Fruit fly (Drosophila melanogaster) whole organism, pupa: ENCODE data around the gene CG13108.
A peak's percentile ranks its signal among the peaks of the same experiment; 100 is the strongest.

Experiments used
- CG10348 ChIP-seq: fragments of 200-800 bp; sonication (Bioruptor generic); IDR thresholded peaks from 2 replicates; pipeline ENCODE4 v1.3.6; 2022; ENCODE audit warnings: missing biosample characterization, missing genetic modification characterization
- CG12605 ChIP-seq: fragments of 200-800 bp; sonication (Bioruptor generic); IDR thresholded peaks from 2 replicates; pipeline ENCODE4 v1.3.6; 2022; ENCODE audit warnings: missing biosample characterization, missing genetic modification characterization
- CG13204 ChIP-seq: fragments of 200-800 bp; sonication (Bioruptor generic); optimal IDR thresholded peaks from 2 replicates; lab custom pipeline; 2018; ENCODE audit warnings: missing biosample characterization, mild to moderate bottlenecking, missing genetic modification characterization, moderate library complexity
- CG14655 ChIP-seq: fragments of 200-800 bp; sonication (Bioruptor generic); optimal IDR thresholded peaks from 3 replicates; lab custom pipeline; 2017; ENCODE audit warnings: mild to moderate bottlenecking, missing biosample characterization, missing genetic modification reagents, missing genetic modification characterization
- CG15710 ChIP-seq: fragments of 200-800 bp; sonication (Bioruptor generic); optimal IDR thresholded peaks from 2 replicates; lab custom pipeline; 2018; ENCODE audit warnings: missing biosample characterization, mild to moderate bottlenecking, missing genetic modification characterization, moderate library complexity
- CG17806 ChIP-seq: fragments of 200-800 bp; sonication (Bioruptor generic); optimal IDR thresholded peaks from 2 replicates; lab custom pipeline; 2018; ENCODE audit warnings: missing biosample characterization, mild to moderate bottlenecking, missing genetic modification characterization, moderate library complexity
- CG32121 ChIP-seq: fragments of 200-800 bp; sonication (Bioruptor generic); IDR thresholded peaks from 2 replicates; pipeline ENCODE4 v1.3.6; 2022; ENCODE audit warnings: missing biosample characterization, missing genetic modification characterization
- CG34367 ChIP-seq: fragments of 200-800 bp; sonication (Bioruptor generic); optimal IDR thresholded peaks from 2 replicates; lab custom pipeline; 2018; ENCODE audit warnings: missing biosample characterization, mild to moderate bottlenecking, missing genetic modification characterization
- CG4496 ChIP-seq: fragments of 200-800 bp; sonication (Bioruptor generic); IDR thresholded peaks from 3 replicates; pipeline ENCODE4 v1.3.6; 2022; ENCODE audit warnings: missing biosample characterization, missing genetic modification characterization
- CG8159 ChIP-seq: fragments of 200-800 bp; sonication (Bioruptor generic); optimal IDR thresholded peaks from 3 replicates; lab custom pipeline; 2018; ENCODE audit warnings: missing biosample characterization, mild to moderate bottlenecking, missing genetic modification characterization, moderate library complexity
- CG8301 ChIP-seq: fragments of 200-800 bp; sonication (Bioruptor generic); optimal IDR thresholded peaks from 2 replicates; lab custom pipeline; 2018; ENCODE audit warnings: missing biosample characterization, mild to moderate bottlenecking, missing genetic modification characterization
- CG9948 ChIP-seq: fragments of 200-800 bp; sonication (Bioruptor generic); optimal IDR thresholded peaks from 2 replicates; lab custom pipeline; 2018; ENCODE audit warnings: missing biosample characterization, mild to moderate bottlenecking, missing genetic modification characterization, moderate library complexity
- D1 ChIP-seq: fragments of 200-800 bp; sonication (Bioruptor generic); optimal IDR thresholded peaks from 2 replicates; lab custom pipeline; 2018; ENCODE audit warnings: missing biosample characterization, mild to moderate bottlenecking, missing genetic modification characterization, moderate library complexity
- EcR ChIP-seq: fragments of 200-800 bp; sonication (Bioruptor generic); optimal IDR thresholded peaks from 3 replicates; lab custom pipeline; 2019; ENCODE audit warnings: missing biosample characterization, missing genetic modification characterization, mild to moderate bottlenecking, moderate library complexity, missing genetic modification reagents
- Ets98B ChIP-seq: fragments of 200-800 bp; sonication (Bioruptor generic); IDR thresholded peaks from 2 replicates; pipeline ENCODE4 v1.3.6; 2022; ENCODE audit warnings: missing biosample characterization, missing genetic modification characterization
- Pif1A ChIP-seq: fragments of 200-800 bp; sonication (Bioruptor generic); optimal IDR thresholded peaks from 3 replicates; lab custom pipeline; 2016; ENCODE audit warnings: missing biosample characterization, missing genetic modification characterization
- Pif1B ChIP-seq: fragments of 200-800 bp; sonication (Bioruptor generic); optimal IDR thresholded peaks from 3 replicates; lab custom pipeline; 2016; ENCODE audit warnings: missing biosample characterization, missing genetic modification characterization
- Snoo ChIP-seq: fragments of 200-800 bp; sonication (Bioruptor generic); optimal IDR thresholded peaks from 3 replicates; lab custom pipeline; 2017; ENCODE audit warnings: missing biosample characterization, mild to moderate bottlenecking, missing genetic modification characterization, inconsistent platforms
- fd96Ca ChIP-seq: fragments of 200-800 bp; sonication (Bioruptor generic); IDR thresholded peaks from 3 replicates; pipeline ENCODE4 v1.3.6; 2022; ENCODE audit warnings: missing biosample characterization, missing genetic modification characterization
- gl ChIP-seq: fragments of 200-800 bp; sonication (Bioruptor generic); optimal IDR thresholded peaks from 2 replicates; lab custom pipeline; 2018; ENCODE audit warnings: missing biosample characterization, mild to moderate bottlenecking, missing genetic modification characterization
- rn ChIP-seq: fragments of 200-800 bp; sonication (Bioruptor generic); IDR thresholded peaks from 2 replicates; pipeline ENCODE4 v1.3.6; 2022; ENCODE audit warnings: missing biosample characterization, missing genetic modification characterization

Gene CG13108

dm6 chr2L:9194663-9195062, 30.6 kb downstream of the CG13108 start:
- TF ChIP-seq fd96Ca (GFP tag; lab: Robert Waterston, UW) = no peak
- no peak for TF ChIP-seq gl (tag; lab: Kevin White, UChicago)
- TF ChIP-seq CG34367 (tag; lab: Kevin White, UChicago) = no peak
- no peak for TF ChIP-seq CG8159
- no peak for TF ChIP-seq CG9948 (tag; lab: Kevin White, UChicago)
- TF ChIP-seq CG14655 (GFP tag; lab: Kevin White, UChicago) = peak; percentile 19
- TF ChIP-seq, all 21 proteins: peak for 1

dm6 chr2L:9198340-9198887, 34.4 kb downstream of the CG13108 start:
- no peak for TF ChIP-seq rn (GFP tag; lab: Robert Waterston, UW)
- no peak for TF ChIP-seq Pif1A (GFP tag; lab: Kevin White, UChicago)
- no peak for TF ChIP-seq CG17806 (tag; lab: Kevin White, UChicago)
- no peak for TF ChIP-seq CG8159
- no peak for TF ChIP-seq D1 (tag; lab: Kevin White, UChicago)
- no peak for TF ChIP-seq fd96Ca (GFP tag; lab: Robert Waterston, UW)
- no peak for TF ChIP-seq CG4496 (GFP tag; lab: Robert Waterston, UW)
- peak; percentile 79 for TF ChIP-seq EcR (GFP tag; lab: Kevin White, UChicago)
- TF ChIP-seq CG34367 (tag; lab: Kevin White, UChicago) = no peak
- no peak for TF ChIP-seq CG9948 (tag; lab: Kevin White, UChicago)
- TF ChIP-seq CG10348 (GFP tag; lab: Robert Waterston, UW) = no peak
- no peak for TF ChIP-seq CG14655 (GFP tag; lab: Kevin White, UChicago)
- no peak for TF ChIP-seq CG8301 (tag; lab: Kevin White, UChicago)
- TF ChIP-seq CG32121 (GFP tag; lab: Robert Waterston, UW) = 0 out of 2 replicates have a peak, but pooled peaks have one; percentile 8
- peak; percentile 29 for TF ChIP-seq CG13204 (GFP tag; lab: Kevin White, UChicago)
- peak; percentile 13 for TF ChIP-seq gl (tag; lab: Kevin White, UChicago)
- peak; percentile 36 for TF ChIP-seq Snoo

- peak; percentile 66 for TF ChIP-seq CG32121 (GFP tag; lab: Robert Waterston, UW)
- TF ChIP-seq CG17806 (tag; lab: Kevin White, UChicago) = no peak
- no peak for TF ChIP-seq Snoo
- peak; percentile 42 for TF ChIP-seq Pif1A (GFP tag; lab: Kevin White, UChicago)
- peak; percentile 77; the same call in 2 of the 3 replicates for TF ChIP-seq fd96Ca (GFP tag; lab: Robert Waterston, UW)
- TF ChIP-seq CG8159 = peak; percentile 16
- peak; percentile 75; the same call in 1 of the 2 replicates for TF ChIP-seq Ets98B (GFP tag; lab: Robert Waterston, UW)
- TF ChIP-seq CG9948 (tag; lab: Kevin White, UChicago) = peak; percentile 10
- TF ChIP-seq CG8301 (tag; lab: Kevin White, UChicago) = peak; percentile 7
- TF ChIP-seq CG4496 (GFP tag; lab: Robert Waterston, UW) = peak; percentile 62; the same call in 2 of the 3 replicates
- TF ChIP-seq Pif1B (GFP tag; lab: Kevin White, UChicago) = peak; percentile 65
- TF ChIP-seq CG10348 (GFP tag; lab: Robert Waterston, UW) = no peak
- TF ChIP-seq CG34367 (tag; lab: Kevin White, UChicago) = no peak
- TF ChIP-seq CG15710 (tag; lab: Kevin White, UChicago) = peak; percentile 32
- TF ChIP-seq gl (tag; lab: Kevin White, UChicago) = peak; percentile 83
- TF ChIP-seq CG12605 (GFP tag; lab: Robert Waterston, UW) = peak; percentile 70
- peak; percentile 99 for TF ChIP-seq EcR (GFP tag; lab: Kevin White, UChicago)
- TF ChIP-seq CG14655 (GFP tag; lab: Kevin White, UChicago) = peak; percentile 49
- TF ChIP-seq CG13204 (GFP tag; lab: Kevin White, UChicago) = peak; percentile 68
- no peak for TF ChIP-seq D1 (tag; lab: Kevin White, UChicago)
- no peak for TF ChIP-seq rn (GFP tag; lab: Robert Waterston, UW)
These were observed 39.4 kb downstream of the CG13108 start for dm6 chr2L:9203401-9203800.

dm6 chr2L:9205133-9205615, 41.1 kb downstream of the CG13108 start:
- TF ChIP-seq D1 (tag; lab: Kevin White, UChicago) (no peak), Snoo (peak; percentile 53), CG15710 (tag; lab: Kevin White, UChicago) (peak; percentile 58), Pif1A (GFP tag; lab: Kevin White, UChicago) (peak; percentile 55), CG8301 (tag; lab: Kevin White, UChicago) (peak; percentile 40), rn (GFP tag; lab: Robert Waterston, UW) (no peak), EcR (GFP tag; lab: Kevin White, UChicago) (peak; percentile 96), gl (tag; lab: Kevin White, UChicago) (peak; percentile 83), CG14655 (GFP tag; lab: Kevin White, UChicago) (peak; percentile 57), fd96Ca (GFP tag; lab: Robert Waterston, UW) (peak; percentile 95), CG32121 (GFP tag; lab: Robert Waterston, UW) (peak; percentile 95), CG12605 (GFP tag; lab: Robert Waterston, UW) (peak; percentile 95), CG34367 (tag; lab: Kevin White, UChicago) (peak; percentile 46), Pif1B (GFP tag; lab: Kevin White, UChicago) (peak; percentile 72), CG17806 (tag; lab: Kevin White, UChicago) (no peak), CG13204 (GFP tag; lab: Kevin White, UChicago) (peak; percentile 79), CG10348 (GFP tag; lab: Robert Waterston, UW) (no peak), Ets98B (GFP tag; lab: Robert Waterston, UW) (peak; percentile 97), CG9948 (tag; lab: Kevin White, UChicago) (peak; percentile 15), CG4496 (GFP tag; lab: Robert Waterston, UW) (peak; percentile 84), CG8159 (peak; percentile 57)

- TF ChIP-seq CG32121 (GFP tag; lab: Robert Waterston, UW) (peak; percentile 84), CG9948 (tag; lab: Kevin White, UChicago) (peak; percentile 81), Pif1A (GFP tag; lab: Kevin White, UChicago) (peak; percentile 9), CG13204 (GFP tag; lab: Kevin White, UChicago) (no peak), CG12605 (GFP tag; lab: Robert Waterston, UW) (peak; percentile 62), CG17806 (tag; lab: Kevin White, UChicago) (peak; percentile 73), Snoo (no peak), CG10348 (GFP tag; lab: Robert Waterston, UW) (no peak), CG8159 (peak; percentile 73), gl (tag; lab: Kevin White, UChicago) (no peak), CG15710 (tag; lab: Kevin White, UChicago) (peak; percentile 48), CG14655 (GFP tag; lab: Kevin White, UChicago) (peak; percentile 88), fd96Ca (GFP tag; lab: Robert Waterston, UW) (no peak), Ets98B (GFP tag; lab: Robert Waterston, UW) (peak; percentile 52), D1 (tag; lab: Kevin White, UChicago) (peak; percentile 5), CG4496 (GFP tag; lab: Robert Waterston, UW) (peak; percentile 74), EcR (GFP tag; lab: Kevin White, UChicago) (no peak), Pif1B (GFP tag; lab: Kevin White, UChicago) (no peak), CG8301 (tag; lab: Kevin White, UChicago) (peak; percentile 88), rn (GFP tag; lab: Robert Waterston, UW) (peak; percentile 77), CG34367 (tag; lab: Kevin White, UChicago) (peak; percentile 14)
These were observed 42.4 kb downstream of the CG13108 start for dm6 chr2L:9206401-9206800.
